Worm (Caenorhabditis elegans) whole organism, L4 larva: ENCODE data around the gene fbxc-54.

Experiments
- F44E2.7 ChIP-seq: fragments of 200-800 bp; sonication (Bioruptor generic); IDR thresholded peaks from 2 replicates; pipeline ENCODE4 v2.1.2; 2022; ENCODE audit warnings: missing genetic modification characterization, missing compliant biosample characterization
- F49E8.2 ChIP-seq: sonication (generic microtip); optimal IDR thresholded peaks from 2 replicates; lab custom pipeline; 2016; ENCODE audit warnings: missing compliant biosample characterization, mild to moderate bottlenecking, missing genetic modification characterization, borderline replicate concordance
- R02D3.7 ChIP-seq: fragments of 150-350 bp; sonication (generic microtip); optimal IDR thresholded peaks from 3 replicates; lab custom pipeline; 2014; ENCODE audit warnings: missing biosample characterization, missing genetic modification characterization
- Y75B8A.6 ChIP-seq: fragments of 200-800 bp; sonication (Bioruptor generic); IDR thresholded peaks from 2 replicates; pipeline ENCODE4 v1.3.6; 2022; ENCODE audit warnings: missing genetic modification reagents, missing genetic modification characterization, missing compliant biosample characterization
- ZK546.5 ChIP-seq, 2 experiments: sonication (generic microtip); optimal IDR thresholded peaks; 2 replicates each; lab custom pipeline; 2017; ENCODE audit warnings: missing biosample characterization in 2 of 2, missing genetic modification characterization in 2 of 2
- ama-1 ChIP-seq: fragments of 150-350 bp; optimal IDR thresholded peaks from 2 replicates; lab custom pipeline; 2014; ENCODE audit warnings: inconsistent platforms, mixed read lengths
- ceh-20 ChIP-seq: fragments of 200-800 bp; sonication (Bioruptor generic); IDR thresholded peaks from 2 replicates; pipeline ENCODE4 v1.3.6; 2022; ENCODE audit warnings: missing genetic modification reagents, missing genetic modification characterization, missing compliant biosample characterization
- ceh-32 ChIP-seq: sonication (generic microtip); optimal IDR thresholded peaks from 2 replicates; lab custom pipeline; 2016; ENCODE audit warnings: mild to moderate bottlenecking, missing genetic modification characterization, missing compliant biosample characterization; ENCODE audit not compliant: poor library complexity
- ceh-44 ChIP-seq: fragments of 200-800 bp; sonication (Bioruptor generic); IDR thresholded peaks from 2 replicates; pipeline ENCODE4 v1.3.6; 2022; ENCODE audit warnings: missing genetic modification reagents, missing genetic modification characterization, missing compliant biosample characterization
- cey-2 ChIP-seq: sonication (generic microtip); optimal IDR thresholded peaks from 3 replicates; lab custom pipeline; 2017; ENCODE audit warnings: missing genetic modification characterization, mild to moderate bottlenecking, missing compliant biosample characterization, antibody characterized with exemption, borderline replicate concordance; ENCODE audit not compliant: insufficient read depth
- daf-19 ChIP-seq: fragments of 200-800 bp; sonication (Bioruptor generic); conservative IDR thresholded peaks from 2 replicates; pipeline ENCODE4 v1.3.6; 2022; ENCODE audit warnings: missing genetic modification characterization, missing compliant biosample characterization
- daf-8 ChIP-seq: fragments of 200-800 bp; sonication (Bioruptor generic); IDR thresholded peaks from 2 replicates; pipeline ENCODE4 v1.3.6; 2022; ENCODE audit warnings: missing genetic modification characterization, missing compliant biosample characterization
- dmd-6 ChIP-seq: fragments of 200-800 bp; sonication (Bioruptor generic); IDR thresholded peaks from 2 replicates; pipeline ENCODE4 v1.3.6; 2022; ENCODE audit warnings: missing genetic modification reagents, missing genetic modification characterization, missing compliant biosample characterization
- dmd-8 ChIP-seq: fragments of 200-800 bp; sonication (Bioruptor generic); IDR thresholded peaks from 2 replicates; pipeline ENCODE4 v1.3.6; 2022; ENCODE audit warnings: missing genetic modification characterization, missing compliant biosample characterization
- dve-1 ChIP-seq: sonication (generic microtip); optimal IDR thresholded peaks from 2 replicates; lab custom pipeline; 2017; ENCODE audit warnings: antibody characterized with exemption, mild to moderate bottlenecking, missing genetic modification characterization, missing compliant biosample characterization; ENCODE audit not compliant: insufficient read depth
- fkh-10 ChIP-seq: fragments of 150-350 bp; optimal IDR thresholded peaks from 2 replicates; lab custom pipeline; 2014; ENCODE audit warnings: missing biosample characterization, missing genetic modification reagents, missing genetic modification characterization
- fos-1 ChIP-seq: fragments of 150-350 bp; optimal IDR thresholded peaks from 2 replicates; lab custom pipeline; 2014; ENCODE audit warnings: missing biosample characterization, missing genetic modification characterization
- gei-8 ChIP-seq: fragments of 200-800 bp; sonication (Bioruptor generic); optimal IDR thresholded peaks from 2 replicates; lab custom pipeline; 2018; ENCODE audit warnings: mild to moderate bottlenecking, missing genetic modification characterization, missing compliant biosample characterization
- hlh-11 ChIP-seq: fragments of 200-800 bp; sonication (Bioruptor generic); optimal IDR thresholded peaks from 2 replicates; lab custom pipeline; 2018; ENCODE audit warnings: mild to moderate bottlenecking, missing genetic modification characterization, missing compliant biosample characterization
- hmg-1.1 ChIP-seq: fragments of 200-800 bp; sonication (Bioruptor generic); IDR thresholded peaks from 2 replicates; pipeline ENCODE4 v1.3.6; 2022; ENCODE audit warnings: missing genetic modification reagents, missing genetic modification characterization, missing compliant biosample characterization
- lim-7 ChIP-seq: fragments of 200-800 bp; sonication (Bioruptor generic); IDR thresholded peaks from 2 replicates; pipeline ENCODE4 v1.3.6; 2022; ENCODE audit warnings: missing genetic modification characterization, missing compliant biosample characterization
- lin-1 ChIP-seq: fragments of 200-800 bp; sonication (Bioruptor generic); IDR thresholded peaks from 2 replicates; pipeline ENCODE4 v1.3.6; 2022; ENCODE audit warnings: missing genetic modification reagents, missing genetic modification characterization, missing compliant biosample characterization
- lin-29 ChIP-seq: fragments of 200-800 bp; sonication (Bioruptor generic); IDR thresholded peaks from 2 replicates; pipeline ENCODE4 v1.3.6; 2022; ENCODE audit warnings: missing genetic modification reagents, missing genetic modification characterization, missing compliant biosample characterization
- lin-38 ChIP-seq: fragments of 200-800 bp; sonication (Bioruptor generic); IDR thresholded peaks from 2 replicates; pipeline ENCODE4 v1.3.6; 2022; ENCODE audit warnings: missing genetic modification reagents, missing genetic modification characterization, missing compliant biosample characterization
- lir-3 ChIP-seq: sonication (generic microtip); optimal IDR thresholded peaks from 2 replicates; lab custom pipeline; 2016; ENCODE audit warnings: mild to moderate bottlenecking, missing genetic modification characterization, missing compliant biosample characterization
- mdl-1 ChIP-seq, 2 experiments: fragments of 150-350 bp in 1 of 2; sonication (generic microtip) in 1 of 2; optimal IDR thresholded peaks; 2 replicates each; lab custom pipeline; 2014 to 2017; ENCODE audit warnings: missing biosample characterization in 2 of 2, missing genetic modification characterization in 2 of 2
- mdt-29 ChIP-seq: fragments of 200-800 bp; sonication (Bioruptor generic); IDR thresholded peaks from 2 replicates; pipeline ENCODE4 v1.3.6; 2022; ENCODE audit warnings: missing genetic modification reagents, missing genetic modification characterization, missing compliant biosample characterization
- mep-1 ChIP-seq: fragments of 150-350 bp; sonication (generic microtip); optimal IDR thresholded peaks from 3 replicates; lab custom pipeline; 2014; ENCODE audit warnings: missing biosample characterization, missing genetic modification characterization
- mxl-2 ChIP-seq: fragments of 200-800 bp; sonication (Bioruptor generic); conservative IDR thresholded peaks from 2 replicates; pipeline ENCODE4 v1.3.6; 2022; ENCODE audit warnings: missing genetic modification reagents, missing genetic modification characterization, missing compliant biosample characterization
- nhr-237 ChIP-seq: sonication (generic microtip); optimal IDR thresholded peaks from 2 replicates; lab custom pipeline; 2017; ENCODE audit warnings: missing biosample characterization, missing genetic modification characterization
- nhr-77 ChIP-seq: fragments of 150-350 bp; optimal IDR thresholded peaks from 2 replicates; lab custom pipeline; 2014; ENCODE audit warnings: missing biosample characterization, missing genetic modification characterization
- pha-4 ChIP-seq, 2 experiments: fragments of 150-350 bp in 1 of 2; fragments of 200-800 bp in 1 of 2; sonication (Bioruptor generic) in 1 of 2; IDR thresholded peaks in 1 of 2; optimal IDR thresholded peaks in 1 of 2; 2 replicates each; pipeline versions ENCODE4 v1.3.6 to Lab custom; 2014 to 2022; ENCODE audit warnings: missing genetic modification characterization in 2 of 2, missing genetic modification reagents in 2 of 2, missing biosample characterization in 1 of 2, missing compliant biosample characterization in 1 of 2
- pqm-1 ChIP-seq: sonication (generic microtip); optimal IDR thresholded peaks from 2 replicates; lab custom pipeline; 2017; ENCODE audit warnings: missing biosample characterization, missing genetic modification characterization
- rbr-2 ChIP-seq: sonication (generic microtip); optimal IDR thresholded peaks from 2 replicates; lab custom pipeline; 2016; ENCODE audit warnings: missing genotype, missing genetic modification characterization, missing compliant biosample characterization
- saeg-2 ChIP-seq: fragments of 200-800 bp; sonication (Bioruptor generic); IDR thresholded peaks from 2 replicates; pipeline ENCODE4 v1.3.6; 2022; ENCODE audit warnings: missing genetic modification reagents, missing genetic modification characterization, missing compliant biosample characterization
- sdz-12 ChIP-seq: fragments of 200-800 bp; sonication (Bioruptor generic); optimal IDR thresholded peaks from 2 replicates; lab custom pipeline; 2018; ENCODE audit warnings: mild to moderate bottlenecking, missing genetic modification characterization, missing compliant biosample characterization
- skn-1 ChIP-seq: fragments of 150-350 bp; optimal IDR thresholded peaks from 2 replicates; lab custom pipeline; 2014; ENCODE audit warnings: missing biosample characterization, missing genetic modification characterization
- snpc-1.2 ChIP-seq: fragments of 200-800 bp; sonication (Bioruptor generic); IDR thresholded peaks from 2 replicates; pipeline ENCODE4 v1.3.6; 2022; ENCODE audit warnings: missing genetic modification reagents, missing genetic modification characterization, missing compliant biosample characterization
- spr-1 ChIP-seq: sonication (generic microtip); optimal IDR thresholded peaks from 2 replicates; lab custom pipeline; 2016; ENCODE audit warnings: mild to moderate bottlenecking, missing genetic modification characterization, missing compliant biosample characterization
- spr-3 ChIP-seq: fragments of 200-800 bp; sonication (Bioruptor generic); optimal IDR thresholded peaks from 2 replicates; lab custom pipeline; 2018; ENCODE audit warnings: mild to moderate bottlenecking, missing genetic modification characterization, missing compliant biosample characterization
- tag-97 ChIP-seq: fragments of 200-800 bp; sonication (Bioruptor generic); IDR thresholded peaks from 2 replicates; pipeline ENCODE4 v1.3.6; 2022; ENCODE audit warnings: missing genetic modification characterization, missing compliant biosample characterization
- unc-39 ChIP-seq: sonication (generic microtip); optimal IDR thresholded peaks from 2 replicates; lab custom pipeline; 2017; ENCODE audit warnings: missing biosample characterization, missing genetic modification characterization
- unc-62 ChIP-seq, 3 experiments: fragments of 150-350 bp in 1 of 3; sonication (generic microtip); optimal IDR thresholded peaks in 2 of 3; peaks in 1 of 3; 1 replicate in 1 of 3; 2 replicates in 2 of 3; lab custom pipeline; 2014 to 2017; ENCODE audit warnings: missing biosample characterization in 3 of 3, missing genetic modification characterization in 3 of 3, missing genetic modification reagents in 3 of 3, missing genotype in 1 of 3
- zfp-3 ChIP-seq: fragments of 200-800 bp; sonication (Bioruptor generic); conservative IDR thresholded peaks from 2 replicates; pipeline ENCODE4 v1.3.6; 2022; ENCODE audit warnings: missing genetic modification reagents, missing genetic modification characterization, missing compliant biosample characterization
- zip-11 ChIP-seq: fragments of 200-800 bp; sonication (Bioruptor generic); IDR thresholded peaks from 2 replicates; pipeline ENCODE4 v1.3.6; 2022; ENCODE audit warnings: missing genetic modification characterization, missing compliant biosample characterization
- ztf-11 ChIP-seq: fragments of 150-350 bp; optimal IDR thresholded peaks from 2 replicates; lab custom pipeline; 2014; ENCODE audit warnings: missing biosample characterization, missing genetic modification characterization
- ztf-7 ChIP-seq: fragments of 150-350 bp; optimal IDR thresholded peaks from 2 replicates; lab custom pipeline; 2014; ENCODE audit warnings: missing biosample characterization, missing genetic modification characterization

fbxc-54 gene

ce11 chrII:61013-61412 lies 29.5 kb downstream of the fbxc-54 start, which contains the start of gene C23H3.2:
C23H3.2 (plus strand) TSS chrII:61313.
- TF ChIP-seq snpc-1.2 (GFP tag; lab: Robert Waterston, UW) (no peak), rbr-2 (tag; lab: Kevin White, UChicago) (no peak), mxl-2 (GFP tag; lab: Robert Waterston, UW) (no peak), saeg-2 (GFP tag; lab: Robert Waterston, UW) (no peak), hlh-11 (tag; lab: Kevin White, UChicago) (no peak), nhr-77 (tag; lab: Kevin White, UChicago) (no peak), lin-38 (no peak), fos-1 (tag; lab: Kevin White, UChicago) (no peak), skn-1 (tag; lab: Kevin White, UChicago) (no peak), unc-62 (GFP tag; optimal IDR thresholded peaks at IDR 0.05 in 1 of 2; lab: Kevin White, UChicago) (no peak), unc-62 (tag; optimal IDR thresholded peaks at IDR 0.05; lab: Kevin White, UChicago) (no peak), tag-97 (GFP tag; lab: Robert Waterston, UW) (no peak), mep-1 (no peak), zip-11 (GFP tag; lab: Robert Waterston, UW) (no peak), cey-2 (no peak), ama-1 (lab: Kevin White, UChicago) (no peak), daf-19 (GFP tag; lab: Robert Waterston, UW) (no peak)

ce11 chrII:65484-65883 lies 34.0 kb downstream of the fbxc-54 start:
- no peak for TF ChIP-seq rbr-2 (tag; lab: Kevin White, UChicago)
- peak; percentile 13 for TF ChIP-seq dve-1 (tag; lab: Kevin White, UChicago)
- TF ChIP-seq dmd-6: peak; percentile 32; the same call in 1 of the 2 replicates
- TF ChIP-seq pqm-1: peak; percentile 31

ce11 chrII:66322-66721 lies 34.8 kb downstream of the fbxc-54 start:
- TF ChIP-seq gei-8 (GFP tag; lab: Kevin White, UChicago) (no peak), lin-29 (GFP tag; lab: Robert Waterston, UW) (no peak), lim-7 (GFP tag; lab: Robert Waterston, UW) (no peak), zip-11 (GFP tag; lab: Robert Waterston, UW) (no peak), unc-39 (tag; lab: Kevin White, UChicago) (no peak), R02D3.7 (tag; lab: Kevin White, UChicago) (no peak), pha-4 (GFP tag; IDR thresholded peaks at IDR 0.05; lab: Robert Waterston, UW) (no peak), pha-4 (tag; optimal IDR thresholded peaks at IDR 0.05; lab: Kevin White, UChicago) (no peak), ceh-44 (GFP tag; lab: Robert Waterston, UW) (no peak), mxl-2 (GFP tag; lab: Robert Waterston, UW) (no peak), dmd-8 (GFP tag; lab: Robert Waterston, UW) (no peak), pqm-1 (no peak), daf-8 (GFP tag; lab: Robert Waterston, UW) (no peak), ceh-32 (tag; lab: Kevin White, UChicago) (no peak), sdz-12 (GFP tag; lab: Kevin White, UChicago) (no peak), rbr-2 (tag; lab: Kevin White, UChicago) (peak; percentile 28), ztf-7 (tag; lab: Kevin White, UChicago) (no peak), F49E8.2 (tag; lab: Kevin White, UChicago) (no peak), hmg-1.1 (peak; percentile 29; the same call in 1 of the 2 replicates), ZK546.5 (tag; optimal IDR thresholded peaks at IDR 0.05; lab: Kevin White, UChicago) (no peak), ceh-20 (GFP tag; lab: Robert Waterston, UW) (no peak), F44E2.7 (GFP tag; lab: Robert Waterston, UW) (no peak), daf-19 (GFP tag; lab: Robert Waterston, UW) (no peak), lir-3 (no peak), Y75B8A.6 (GFP tag; lab: Robert Waterston, UW) (no peak), zfp-3 (GFP tag; lab: Robert Waterston, UW) (no peak), nhr-237 (tag; lab: Kevin White, UChicago) (no peak), mdl-1 (tag; optimal IDR thresholded peaks at IDR 0.05; lab: Kevin White, UChicago) (peak; percentile 27 to 84), spr-3 (GFP tag; lab: Kevin White, UChicago) (no peak), lin-1 (GFP tag; lab: Robert Waterston, UW) (no peak), spr-1 (peak; percentile 45), mdt-29 (GFP tag; lab: Robert Waterston, UW) (no peak), ztf-11 (tag; lab: Kevin White, UChicago) (no peak), fkh-10 (GFP tag; lab: Kevin White, UChicago) (no peak)
